Fruit fly (Drosophila melanogaster) whole organism, wandering third instar larva: ENCODE measurements around the gene PIG-Wb.

Experiments
- Abd-B ChIP-seq: fragments of >200 bp; optimal IDR thresholded peaks from 2 replicates; lab custom pipeline; 2017; ENCODE audit warnings: missing biosample characterization, missing genetic modification characterization
- CG32264 ChIP-seq: fragments of 200-800 bp; sonication (Bioruptor generic); optimal IDR thresholded peaks from 2 replicates; lab custom pipeline; 2016; ENCODE audit warnings: missing biosample characterization, missing genetic modification characterization
- CG9705 ChIP-seq: fragments of 200-800 bp; sonication (Bioruptor generic); optimal IDR thresholded peaks from 2 replicates; lab custom pipeline; 2018; ENCODE audit warnings: missing biosample characterization, mild to moderate bottlenecking, missing genetic modification characterization
- CrebA ChIP-seq: fragments of 200-800 bp; sonication (Bioruptor generic); optimal IDR thresholded peaks from 2 replicates; lab custom pipeline; 2016; ENCODE audit warnings: missing biosample characterization, mild to moderate bottlenecking, missing genetic modification characterization, borderline replicate concordance
- Dfd ChIP-seq: fragments of >200 bp; optimal IDR thresholded peaks from 2 replicates; lab custom pipeline; 2017; ENCODE audit warnings: missing biosample characterization, missing genetic modification characterization
- Dif ChIP-seq: fragments of 200-275, 200-300 bp; sonication (Bioruptor generic); optimal IDR thresholded peaks from 2 replicates; lab custom pipeline; 2018; ENCODE audit warnings: missing biosample characterization, missing genetic modification characterization; ENCODE audit not compliant: partially characterized antibody
- GATAd ChIP-seq: sonication (Bioruptor generic); optimal IDR thresholded peaks from 2 replicates; lab custom pipeline; 2016; ENCODE audit warnings: missing biosample characterization, missing genetic modification characterization
- HLH106 ChIP-seq: fragments of 200-800 bp; optimal IDR thresholded peaks from 3 replicates; lab custom pipeline; 2019; ENCODE audit warnings: missing biosample characterization, mild to moderate bottlenecking, missing genetic modification characterization, moderate library complexity
- Hnf4 ChIP-seq: fragments of 200-800 bp; sonication (Bioruptor generic); optimal IDR thresholded peaks from 2 replicates; lab custom pipeline; 2016; ENCODE audit warnings: missing biosample characterization, mild to moderate bottlenecking, missing genetic modification characterization
- Hr78 ChIP-seq: fragments of >200 bp; optimal IDR thresholded peaks from 2 replicates; lab custom pipeline; 2017; ENCODE audit warnings: missing biosample characterization, missing genetic modification characterization
- Hr83 ChIP-seq: fragments of 200-300 bp; sonication (Bioruptor generic); optimal IDR thresholded peaks from 2 replicates; lab custom pipeline; 2016; ENCODE audit warnings: missing biosample characterization, mild to moderate bottlenecking, missing genetic modification characterization, moderate library complexity; ENCODE audit not compliant: poor library complexity, severe bottlenecking
- Jra ChIP-seq: sonication (Bioruptor generic); optimal IDR thresholded peaks from 2 replicates; lab custom pipeline; 2016; ENCODE audit warnings: missing biosample characterization, missing genetic modification characterization
- Mio ChIP-seq: sonication (Bioruptor generic); optimal IDR thresholded peaks from 2 replicates; lab custom pipeline; 2016; ENCODE audit warnings: missing biosample characterization, missing genetic modification characterization
- Myc ChIP-seq: fragments of >200 bp; optimal IDR thresholded peaks from 2 replicates; lab custom pipeline; 2017
- N ChIP-seq: fragments of >200 bp; optimal IDR thresholded peaks from 2 replicates; lab custom pipeline; 2018; ENCODE audit warnings: missing biosample characterization, missing external identifiers, missing genetic modification characterization
- OdsH ChIP-seq: fragments of 200-800 bp; sonication (Bioruptor generic); optimal IDR thresholded peaks from 2 replicates; lab custom pipeline; 2016; ENCODE audit warnings: missing biosample characterization, mild to moderate bottlenecking, missing genetic modification characterization
- Rel ChIP-seq, 2 experiments: fragments of 200-800 bp; sonication (Bioruptor generic) in 1 of 2; optimal IDR thresholded peaks; 2 replicates in 1 of 2; 3 replicates in 1 of 2; lab custom pipeline; 2016 to 2019; ENCODE audit warnings: mild to moderate bottlenecking in 2 of 2, missing biosample characterization in 2 of 2, missing genetic modification characterization in 2 of 2, moderate library complexity in 1 of 2
- Sp1 ChIP-seq: fragments of 200-800 bp; sonication (Bioruptor generic); optimal IDR thresholded peaks from 3 replicates; lab custom pipeline; 2019; ENCODE audit warnings: missing biosample characterization, mild to moderate bottlenecking, missing genetic modification characterization, moderate library complexity
- Vsx2 ChIP-seq: fragments of 200-300, 225-300 bp; sonication (Bioruptor generic); optimal IDR thresholded peaks from 2 replicates; lab custom pipeline; 2018; ENCODE audit warnings: missing biosample characterization, missing genetic modification characterization; ENCODE audit not compliant: partially characterized antibody
- br ChIP-seq: fragments of 200-800 bp; sonication (Bioruptor generic); optimal IDR thresholded peaks from 2 replicates; lab custom pipeline; 2016; ENCODE audit warnings: missing biosample characterization, missing genetic modification characterization
- brk ChIP-seq: fragments of 200-800 bp; sonication (Bioruptor generic); optimal IDR thresholded peaks from 2 replicates; lab custom pipeline; 2016; ENCODE audit warnings: missing biosample characterization, mild to moderate bottlenecking, missing genetic modification characterization
- dmrt93B ChIP-seq: fragments of 200-800 bp; sonication (Bioruptor generic); optimal IDR thresholded peaks from 2 replicates; lab custom pipeline; 2018; ENCODE audit warnings: missing biosample characterization, mild to moderate bottlenecking, missing genetic modification characterization
- dsf ChIP-seq: sonication (Bioruptor generic); optimal IDR thresholded peaks from 2 replicates; lab custom pipeline; 2016; ENCODE audit warnings: missing biosample characterization, missing genetic modification characterization, borderline replicate concordance
- ey ChIP-seq: fragments of 200-800 bp; sonication (Bioruptor generic); optimal IDR thresholded peaks from 2 replicates; lab custom pipeline; 2016; ENCODE audit warnings: missing biosample characterization, missing genetic modification characterization
- foxo ChIP-seq, 2 experiments: fragments of 200-800 bp; sonication (Bioruptor generic); optimal IDR thresholded peaks; 2 replicates in 1 of 2; 3 replicates in 1 of 2; lab custom pipeline; 2016 to 2017; ENCODE audit warnings: missing biosample characterization in 2 of 2, missing genetic modification characterization in 2 of 2
- fru ChIP-seq: fragments of 200-800 bp; sonication (Bioruptor generic); optimal IDR thresholded peaks from 3 replicates; lab custom pipeline; 2016; ENCODE audit warnings: missing biosample characterization, mild to moderate bottlenecking, missing genetic modification characterization
- h ChIP-seq: fragments of 200-800 bp; sonication (Bioruptor generic); optimal IDR thresholded peaks from 3 replicates; lab custom pipeline; 2016; ENCODE audit warnings: missing biosample characterization, mild to moderate bottlenecking, missing genetic modification characterization
- jim ChIP-seq: fragments of 175-275, 200-325 bp; sonication (Bioruptor generic); optimal IDR thresholded peaks from 2 replicates; lab custom pipeline; 2016; ENCODE audit warnings: missing biosample characterization, mild to moderate bottlenecking, missing genetic modification characterization
- lola ChIP-seq: fragments of >200 bp; optimal IDR thresholded peaks from 2 replicates; lab custom pipeline; 2017; ENCODE audit warnings: missing biosample characterization, missing genetic modification characterization
- pan ChIP-seq: fragments of >200 bp; optimal IDR thresholded peaks from 2 replicates; lab custom pipeline; 2017
- psq ChIP-seq: fragments of 200-800 bp; sonication (Bioruptor generic); optimal IDR thresholded peaks from 3 replicates; lab custom pipeline; 2017; ENCODE audit warnings: missing biosample characterization, mild to moderate bottlenecking, missing genetic modification characterization, moderate library complexity
- rgr ChIP-seq: fragments of 200-800 bp; sonication (Bioruptor generic); optimal IDR thresholded peaks from 3 replicates; lab custom pipeline; 2016; ENCODE audit warnings: missing biosample characterization, mild to moderate bottlenecking, missing genetic modification characterization
- sage ChIP-seq: fragments of 200-800 bp; sonication (Bioruptor generic); optimal IDR thresholded peaks from 2 replicates; lab custom pipeline; 2016; ENCODE audit warnings: missing biosample characterization, mild to moderate bottlenecking, missing genetic modification characterization
- sv ChIP-seq: fragments of 200-800 bp; sonication (Bioruptor generic); optimal IDR thresholded peaks from 3 replicates; lab custom pipeline; 2016; ENCODE audit warnings: missing biosample characterization, missing genetic modification characterization
- tai ChIP-seq: sonication (Bioruptor generic); optimal IDR thresholded peaks from 2 replicates; lab custom pipeline; 2016; ENCODE audit warnings: missing biosample characterization, missing genetic modification characterization
- usp ChIP-seq: fragments of >200 bp; optimal IDR thresholded peaks from 2 replicates; lab custom pipeline; 2017; ENCODE audit warnings: missing biosample characterization, missing genetic modification characterization
- woc ChIP-seq: sonication (Bioruptor generic); optimal IDR thresholded peaks from 2 replicates; lab custom pipeline; 2016; ENCODE audit warnings: missing biosample characterization, mild to moderate bottlenecking, missing genetic modification characterization

The PIG-Wb gene

dm6 chr3L:1702367-1702927 lies 35.5 kb downstream of the PIG-Wb start, which contains the start of gene CG13931:
Gene CG13931, minus strand, starts transcription at chr3L:1702407.
- TF ChIP-seq CG9705 (GFP tag; lab: Kevin White, UChicago) = no peak
- no peak for TF ChIP-seq brk (GFP tag; lab: Kevin White, UChicago)
- TF ChIP-seq Dif (GFP tag; lab: Kevin White, UChicago) = no peak
- no peak for TF ChIP-seq GATAd (GFP tag; lab: Kevin White, UChicago)
- no peak for TF ChIP-seq tai (GFP tag; lab: Kevin White, UChicago)
- peak; percentile 28 for TF ChIP-seq br
- peak; percentile 29 for TF ChIP-seq Sp1 (GFP tag; lab: Kevin White, UChicago)
- no peak for TF ChIP-seq usp (GFP tag; lab: Kevin White, UChicago)
- TF ChIP-seq pan (lab: Kevin White, UChicago) = no peak
- peak; percentile 16 for TF ChIP-seq fru (GFP tag; lab: Kevin White, UChicago)
- TF ChIP-seq h (GFP tag; lab: Kevin White, UChicago) = peak; percentile 28
- no peak for TF ChIP-seq Mio (GFP tag; lab: Kevin White, UChicago)
- peak in 1 of 2 experiments; percentile 41 for TF ChIP-seq foxo (GFP tag; optimal IDR thresholded peaks at IDR 0.05; lab: Kevin White, UChicago)
- no peak for TF ChIP-seq Hr83
- no peak for TF ChIP-seq Rel (GFP tag; optimal IDR thresholded peaks at IDR 0.05; lab: Kevin White, UChicago)
- no peak for TF ChIP-seq Rel (tag; optimal IDR thresholded peaks at IDR 0.05; lab: Kevin White, UChicago)
- no peak for TF ChIP-seq dsf (GFP tag; lab: Kevin White, UChicago)
- peak; percentile 22 for TF ChIP-seq HLH106 (tag; lab: Kevin White, UChicago)
- TF ChIP-seq rgr (GFP tag; lab: Kevin White, UChicago) = peak; percentile 31
- TF ChIP-seq CrebA (GFP tag; lab: Kevin White, UChicago) = no peak
- no peak for TF ChIP-seq N (GFP tag; lab: Kevin White, UChicago)
- peak; percentile 13 for TF ChIP-seq dmrt93B
- TF ChIP-seq OdsH = peak; percentile 16
- peak; percentile 31 for TF ChIP-seq ey (GFP tag; lab: Kevin White, UChicago)
- TF ChIP-seq Abd-B (GFP tag; lab: Kevin White, UChicago) = no peak

dm6 chr3L:1694317-1694716 lies 43.6 kb downstream of the PIG-Wb start, which contains the start of gene CG12011:
Gene CG12011, plus strand, starts transcription at chr3L:1694617.
- TF ChIP-seq Dfd (no peak), foxo (GFP tag; optimal IDR thresholded peaks at IDR 0.05; lab: Kevin White, UChicago) (no peak), usp (GFP tag; lab: Kevin White, UChicago) (no peak), dsf (GFP tag; lab: Kevin White, UChicago) (no peak), fru (GFP tag; lab: Kevin White, UChicago) (no peak)

dm6 chr3L:1692859-1693258 lies 45.0 kb downstream of the PIG-Wb start:
- TF ChIP-seq h (GFP tag; lab: Kevin White, UChicago) = peak; percentile 37
- no peak for TF ChIP-seq Jra

dm6 chr3L:1692122-1692786 lies 45.7 kb downstream of the PIG-Wb start:
- TF ChIP-seq psq (GFP tag; lab: Kevin White, UChicago) = peak; percentile 95
- TF ChIP-seq CG32264 = peak; percentile 79
- peak; percentile 85 for TF ChIP-seq HLH106 (tag; lab: Kevin White, UChicago)
- peak; percentile 51 for TF ChIP-seq sage (GFP tag; lab: Kevin White, UChicago)
- no peak for TF ChIP-seq jim (GFP tag; lab: Kevin White, UChicago)
- no peak for TF ChIP-seq Dfd
- TF ChIP-seq Abd-B (GFP tag; lab: Kevin White, UChicago) = no peak
- no peak for TF ChIP-seq lola
- TF ChIP-seq foxo (GFP tag; optimal IDR thresholded peaks at IDR 0.05; lab: Kevin White, UChicago) = peak; percentile 23 to 91
- no peak for TF ChIP-seq N (GFP tag; lab: Kevin White, UChicago)
- TF ChIP-seq pan (lab: Kevin White, UChicago) = no peak
- TF ChIP-seq Dif (GFP tag; lab: Kevin White, UChicago) = no peak
- peak; percentile 84 for TF ChIP-seq h (GFP tag; lab: Kevin White, UChicago)
- peak; percentile 94 for TF ChIP-seq fru (GFP tag; lab: Kevin White, UChicago)
- peak; percentile 33 for TF ChIP-seq CrebA (GFP tag; lab: Kevin White, UChicago)
- TF ChIP-seq Myc (lab: Kevin White, UChicago) = no peak
- TF ChIP-seq Hr83 = no peak
- TF ChIP-seq Hnf4 (GFP tag; lab: Kevin White, UChicago) = peak; percentile 78
- peak; percentile 88 for TF ChIP-seq Sp1 (GFP tag; lab: Kevin White, UChicago)
- TF ChIP-seq Mio (GFP tag; lab: Kevin White, UChicago) = no peak
- TF ChIP-seq rgr (GFP tag; lab: Kevin White, UChicago) = peak; percentile 91
- TF ChIP-seq GATAd (GFP tag; lab: Kevin White, UChicago) = no peak
- no peak for TF ChIP-seq Vsx2 (GFP tag; lab: Kevin White, UChicago)
- no peak for TF ChIP-seq usp (GFP tag; lab: Kevin White, UChicago)
- no peak for TF ChIP-seq Hr78 (GFP tag; lab: Kevin White, UChicago)
- peak; percentile 93 for TF ChIP-seq br
- peak; percentile 86 for TF ChIP-seq woc (GFP tag; lab: Kevin White, UChicago)
- peak; percentile 90 for TF ChIP-seq ey (GFP tag; lab: Kevin White, UChicago)
- peak; percentile 66 for TF ChIP-seq brk (GFP tag; lab: Kevin White, UChicago)
- TF ChIP-seq OdsH = peak; percentile 91
- TF ChIP-seq Rel (GFP tag; optimal IDR thresholded peaks at IDR 0.05; lab: Kevin White, UChicago) = peak; percentile 24
- peak; percentile 22 for TF ChIP-seq Rel (tag; optimal IDR thresholded peaks at IDR 0.05; lab: Kevin White, UChicago)
- TF ChIP-seq dmrt93B = peak; percentile 84
- no peak for TF ChIP-seq sv (GFP tag; lab: Kevin White, UChicago)
- TF ChIP-seq tai (GFP tag; lab: Kevin White, UChicago) = no peak
- TF ChIP-seq CG9705 (GFP tag; lab: Kevin White, UChicago) = peak; percentile 68
